Fruit fly (Drosophila melanogaster) whole organism, larva: ENCODE results near the gene CG15533.

Source experiments
- noc ChIP-seq: fragments of 200-800 bp; sonication (Bioruptor generic); optimal IDR thresholded peaks from 3 replicates; lab custom pipeline; 2019; ENCODE audit warnings: missing biosample characterization, mild to moderate bottlenecking, missing genetic modification characterization, moderate library complexity

Gene CG15533

dm6 chr3R:30428459-30428858 lies at the start of gene CG15533:
TSS of gene CG15533 (plus strand) at chr3R:30428820.
- TF ChIP-seq noc, result no peak

DNA sequence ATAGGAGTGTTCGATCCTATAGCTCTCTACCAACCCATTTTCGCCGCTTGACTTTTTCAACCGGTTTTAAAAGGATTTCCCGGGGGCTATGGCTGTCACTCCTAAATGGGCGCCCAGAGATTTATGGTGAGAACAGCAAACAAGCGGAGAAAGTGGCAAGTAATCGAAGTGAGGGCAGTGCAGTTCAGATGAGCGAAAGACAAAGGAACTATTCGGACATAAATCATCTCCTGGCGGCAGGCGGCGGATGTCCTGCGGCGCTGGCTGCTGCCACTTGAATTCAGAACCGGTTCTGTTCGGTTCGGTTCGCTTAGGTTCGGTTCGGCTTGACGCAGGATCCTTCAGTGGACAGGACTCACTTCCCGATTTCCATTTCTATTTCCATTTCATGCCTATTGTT lies 45.4 kb upstream of the CG15533 start:
- no peak for TF ChIP-seq noc

dm6 chr3R:30385531-30385930 lies 43.1 kb upstream of the CG15533 start:
- TF ChIP-seq noc, result peak; percentile 44

dm6 chr3R:30386759-30387437 lies 41.7 kb upstream of the CG15533 start:
- TF ChIP-seq noc, result no peak

dm6 chr3R:30387515-30388178 lies 41.0 kb upstream of the CG15533 start, which contains the start of the genes Fer2LCH and Fer1HCH:
TSS of gene Fer2LCH (plus strand) at chr3R:30387804.
TSS of gene Fer1HCH (minus strand) at chr3R:30388178.
- TF ChIP-seq noc, result no peak

DNA sequence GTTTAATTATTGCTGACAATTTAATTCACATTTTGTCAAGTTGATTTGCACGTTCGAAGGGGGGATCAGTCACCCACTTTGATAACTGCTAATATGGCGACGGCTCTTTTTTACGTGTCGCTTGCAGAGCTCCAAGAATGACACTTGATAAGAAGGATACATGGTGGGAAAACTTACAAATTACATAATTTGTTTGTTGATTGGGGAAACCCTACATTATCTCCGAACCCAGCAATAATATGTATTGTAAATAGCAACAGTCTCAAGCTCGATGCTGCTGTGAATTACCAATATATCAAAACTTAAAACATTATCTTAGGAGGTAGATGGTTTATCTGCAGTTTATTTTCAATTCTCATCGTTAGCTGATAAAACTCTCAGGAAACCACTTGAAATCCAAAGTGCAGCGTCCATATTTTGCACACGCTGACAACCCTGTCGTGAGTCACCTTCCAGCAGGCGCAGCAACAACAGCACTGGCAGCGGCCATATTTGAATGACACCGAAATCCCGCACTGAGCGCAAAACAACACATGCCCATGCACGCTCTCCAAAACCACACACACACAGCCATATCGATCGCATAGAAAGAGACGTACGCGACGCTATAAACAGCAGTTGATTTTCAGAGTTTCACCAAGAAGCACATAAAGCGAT lies 40.3 kb upstream of the CG15533 start:
- TF ChIP-seq noc, result peak; percentile 96

- no peak for TF ChIP-seq noc
Measured at dm6 chr3R:30389096-30389495, 39.5 kb upstream of the CG15533 start.

DNA sequence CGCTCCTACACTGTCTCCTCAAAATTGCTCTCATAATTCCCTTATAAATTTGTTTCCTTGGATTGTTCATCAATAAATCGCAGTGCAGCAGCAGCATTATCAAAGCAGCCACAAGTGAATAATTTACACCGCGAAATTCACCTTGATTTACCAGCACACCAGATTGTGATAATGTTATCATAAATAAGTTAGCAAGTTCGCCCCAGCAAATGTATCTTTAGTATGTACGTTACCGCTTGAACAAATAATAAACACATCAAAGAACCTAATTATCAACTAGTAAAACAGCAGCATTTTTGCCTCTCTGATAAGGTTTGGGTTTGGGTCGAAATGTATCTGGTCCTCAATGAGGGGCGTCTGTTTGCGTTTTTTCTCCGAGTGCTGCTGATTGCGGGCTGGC lies 38.3 kb upstream of the CG15533 start:
- TF ChIP-seq noc, result peak; percentile 57

DNA sequence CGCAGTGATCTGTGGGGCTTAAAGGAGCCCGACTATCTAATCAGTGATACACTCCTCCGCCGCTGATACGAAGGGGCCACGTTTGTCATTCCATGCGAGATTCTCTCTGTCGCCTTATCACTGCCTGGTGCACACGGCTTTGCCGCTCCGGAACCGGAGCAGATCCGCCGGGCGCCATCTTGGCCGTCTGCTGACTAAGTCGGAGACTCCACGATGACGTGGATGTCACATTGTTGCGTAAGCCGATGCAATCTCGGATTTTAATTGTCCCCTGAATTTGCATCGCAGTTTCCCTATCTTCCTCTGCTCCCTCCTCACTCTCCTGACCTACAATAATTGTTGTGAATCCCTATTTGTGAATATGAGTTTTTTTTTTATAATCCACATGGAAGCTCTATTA lies 37.5 kb upstream of the CG15533 start:
- TF ChIP-seq noc, result no peak

- TF ChIP-seq noc, result no peak
Measured at dm6 chr3R:30391950-30392349, 36.7 kb upstream of the CG15533 start.

- no peak for TF ChIP-seq noc
Measured at dm6 chr3R:30393909-30394308, 34.7 kb upstream of the CG15533 start.

dm6 chr3R:30406482-30406881 lies 22.1 kb upstream of the CG15533 start:
- TF ChIP-seq noc, result no peak

- no peak for TF ChIP-seq noc
Measured at dm6 chr3R:30413795-30414194, 14.8 kb upstream of the CG15533 start.

DNA sequence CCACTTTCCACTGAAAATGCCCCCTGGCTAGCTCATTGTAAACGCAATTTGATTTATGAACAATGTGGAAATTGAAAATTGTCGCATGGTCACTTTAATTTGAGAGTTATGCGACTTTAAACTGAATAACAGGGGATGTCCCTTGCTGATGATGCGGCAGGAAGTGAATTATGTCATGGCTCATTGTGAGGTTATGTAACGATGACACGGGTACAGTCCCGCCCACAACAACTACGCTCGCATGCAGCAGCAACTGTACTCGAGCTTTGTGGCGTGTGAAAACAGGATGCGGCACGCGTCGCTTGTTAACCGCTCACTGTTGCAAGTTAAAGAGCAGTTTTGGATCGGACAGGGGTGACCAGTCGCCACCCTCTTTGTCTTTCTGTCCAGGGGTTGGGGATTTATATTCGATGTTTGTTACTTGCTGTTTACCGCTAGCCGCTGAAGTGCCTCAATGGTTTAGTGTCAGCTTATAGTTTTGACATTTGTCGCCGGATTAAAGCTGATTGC lies 11.8 kb upstream of the CG15533 start:
- no peak for TF ChIP-seq noc

dm6 chr3R:30419216-30419615 lies 9.4 kb upstream of the CG15533 start:
- TF ChIP-seq noc, result no peak

- no peak for TF ChIP-seq noc
Measured at dm6 chr3R:30422871-30423270, 5.7 kb upstream of the CG15533 start, which contains the start of the genes CG2217 and CG42740. TSS of gene CG2217 (minus strand) at chr3R:30422971. TSS of gene CG42740 (minus strand) at chr3R:30422971.

dm6 chr3R:30423695-30424094 lies 4.9 kb upstream of the CG15533 start, which contains the start of the genes CG15535 and mRpS18C:
TSS of gene CG15535 (minus strand) at chr3R:30423929.
TSS of gene mRpS18C (plus strand) at chr3R:30423974.
- TF ChIP-seq noc, result no peak
